Fruit fly (Drosophila melanogaster): ENCODE data around the gene Arp1.

dm6 chr3R:12722392-12722914 is 30.9 kb downstream of the Arp1 start, which contains the start of gene Men:
- TF ChIP-seq CG12605 (GFP tag; IDR thresholded peaks at IDR 0.05) (0 out of 2 replicates have a peak, but pooled peaks have one; percentile 33), CG34367 (tag; optimal IDR thresholded peaks at IDR 0.05) (no peak)

Measured in whole organism, pupa.